Fruit fly (Drosophila melanogaster): ENCODE measurements around the gene CG13856.

Gene CG13856

dm6 chr3R:22368077-22368776, 34.2 kb upstream of the CG13856 start (continued):
- TF ChIP-seq peb (GFP tag; IDR thresholded peaks at IDR 0.05) (no peak), dm (GFP tag; optimal IDR thresholded peaks at IDR 0.05) (no peak), C15 (GFP tag; IDR thresholded peaks at IDR 0.05) (no peak), lola (GFP tag; optimal IDR thresholded peaks at IDR 0.05) (peak in 1 of 3 experiments; percentile 27), CG17802 (tag; optimal IDR thresholded peaks at IDR 0.05) (no peak), CG8478 (optimal IDR thresholded peaks at IDR 0.05) (peak; percentile 82), Med (GFP tag) (peak; percentile 65), schlank (tag; optimal IDR thresholded peaks at IDR 0.05) (no peak), jing (GFP tag; optimal IDR thresholded peaks at IDR 0.05) (no peak), CG9876 (GFP tag; optimal IDR thresholded peaks at IDR 0.05) (no peak), CG7928 (GFP tag; optimal IDR thresholded peaks at IDR 0.05) (no peak), oc (tag; optimal IDR thresholded peaks at IDR 0.05) (peak; percentile 72), CG8290 (GFP tag; optimal IDR thresholded peaks at IDR 0.05) (no peak), CG8290 (tag; optimal IDR thresholded peaks at IDR 0.05) (peak in 1 of 2 experiments; percentile 33), otp (GFP tag; IDR thresholded peaks at IDR 0.05) (no peak), CG15269 (tag; optimal IDR thresholded peaks at IDR 0.05) (no peak), CG12071 (GFP tag; optimal IDR thresholded peaks at IDR 0.05) (peak; percentile 8), lov (optimal IDR thresholded peaks at IDR 0.05) (no peak), lov (GFP tag; IDR thresholded peaks at IDR 0.05) (no peak), Blimp-1 (GFP tag; optimal IDR thresholded peaks at IDR 0.05) (peak; percentile 96), BEAF-32 (GFP tag; optimal IDR thresholded peaks at IDR 0.05) (peak; percentile 25), bbx (GFP tag; IDR thresholded peaks at IDR 0.05; ENCODE audit: partially characterized antibody) (peak; percentile 59; the same call in 1 of the 2 replicates), exex (tag; optimal IDR thresholded peaks at IDR 0.05) (peak; percentile 39), Drgx (GFP tag; IDR thresholded peaks at IDR 0.05) (no peak; the same call in 1 of the 2 replicates), unc-4 (GFP tag; IDR thresholded peaks at IDR 0.05; ENCODE audit: partially characterized antibody) (peak; percentile 62), gsb-n (tag; optimal IDR thresholded peaks at IDR 0.05) (no peak), pzg (GFP tag; optimal IDR thresholded peaks at IDR 0.05) (peak; percentile 1), her (GFP tag; optimal IDR thresholded peaks at IDR 0.05) (peak; percentile 17), en (GFP tag; optimal IDR thresholded peaks at IDR 0.05) (no peak), CG7987 (GFP tag; optimal IDR thresholded peaks at IDR 0.05) (peak; percentile 98), emc (GFP tag; optimal IDR thresholded peaks at IDR 0.05) (no peak), zen2 (GFP tag; IDR thresholded peaks at IDR 0.05; ENCODE audit: partially characterized antibody) (0 out of 3 replicates have a peak, but pooled peaks have one; percentile 42), knrl (GFP tag; IDR thresholded peaks at IDR 0.05; ENCODE audit: partially characterized antibody) (peak; percentile 63; the same call in 2 of the 3 replicates), CG1647 (GFP tag; optimal IDR thresholded peaks at IDR 0.05) (no peak), NFAT (GFP tag; IDR thresholded peaks at IDR 0.05) (peak; percentile 24; the same call in 1 of the 2 replicates), CG1832 (GFP tag; optimal IDR thresholded peaks at IDR 0.05) (peak; percentile 74), Pdp1 (GFP tag; optimal IDR thresholded peaks at IDR 0.05) (peak in 1 of 2 experiments; percentile 96), so (GFP tag; IDR thresholded peaks at IDR 0.05) (peak; percentile 32; the same call in 1 of the 3 replicates), toy (GFP tag; IDR thresholded peaks at IDR 0.05) (no peak), sima (GFP tag; optimal IDR thresholded peaks at IDR 0.05) (no peak), ase (GFP tag; IDR thresholded peaks at IDR 0.05) (peak; percentile 42; the same call in 1 of the 3 replicates), Meics (GFP tag; optimal IDR thresholded peaks at IDR 0.05) (no peak), hb (GFP tag; IDR thresholded peaks at IDR 0.05; ENCODE audit: partially characterized antibody) (peak; percentile 66; the same call in 1 of the 3 replicates), CG17912 (GFP tag; optimal IDR thresholded peaks at IDR 0.05) (peak; percentile 6), Nf-YC (tag; optimal IDR thresholded peaks at IDR 0.05) (peak; percentile 9), CG34224 (GFP tag; IDR thresholded peaks at IDR 0.05; ENCODE audit: partially characterized antibody) (no peak), MBD-R2 (GFP tag; IDR thresholded peaks at IDR 0.05) (0 out of 2 replicates have a peak, but pooled peaks have one; percentile 8), Trl (optimal IDR thresholded peaks at IDR 0.05) (peak in 1 of 2 experiments; percentile 7), Trl (GFP tag; optimal IDR thresholded peaks at IDR 0.05) (no peak)
